Fruit fly (Drosophila melanogaster) ovary, adult (tissue): ENCODE data around the gene CG31921.

Experiments
- CG17801 ChIP-seq: fragments of 200-800 bp; optimal IDR thresholded peaks from 2 replicates; lab custom pipeline; 2019; ENCODE audit warnings: missing biosample characterization, mild to moderate bottlenecking, missing genetic modification characterization, moderate library complexity; ENCODE audit not compliant: partially characterized antibody

Gene CG31921

dm6 chr2L:297480-298284 is 34.5 kb downstream of the CG31921 start, which contains the start of gene Pi3K21B:
Gene Pi3K21B (plus strand): TSS chr2L:297880.
- TF ChIP-seq CG17801 (GFP tag; lab: Kevin White, UChicago), result peak; percentile 81

- no peak for TF ChIP-seq CG17801 (GFP tag; lab: Kevin White, UChicago)
Observed at dm6 chr2L:294452-295362, 37.4 kb downstream of the CG31921 start, which contains the start of the genes U2af38 and Stip1. Gene U2af38 (minus strand): TSS chr2L:294681. Gene Stip1 (plus strand): TSS chr2L:295122.

dm6 chr2L:292301-292700 is 39.8 kb downstream of the CG31921 start, which contains the start of gene CG11562:
Gene CG11562 (plus strand): TSS chr2L:292419.
- TF ChIP-seq CG17801 (GFP tag; lab: Kevin White, UChicago), result peak; percentile 2

- no peak for TF ChIP-seq CG17801 (GFP tag; lab: Kevin White, UChicago)
Observed at dm6 chr2L:291657-292056, 40.5 kb downstream of the CG31921 start, which contains the start of gene CG3625. Gene CG3625 (minus strand): TSS chr2L:291795.

- no peak for TF ChIP-seq CG17801 (GFP tag; lab: Kevin White, UChicago)
Observed at dm6 chr2L:290949-291348, 41.2 kb downstream of the CG31921 start.

- TF ChIP-seq CG17801 (GFP tag; lab: Kevin White, UChicago), result no peak
Observed at dm6 chr2L:290373-290772, 41.8 kb downstream of the CG31921 start.

dm6 chr2L:289044-289443 is 43.1 kb downstream of the CG31921 start, which contains the start of gene Amnionless:
Gene Amnionless (minus strand): TSS chr2L:289144.
- TF ChIP-seq CG17801 (GFP tag; lab: Kevin White, UChicago), result no peak

dm6 chr2L:286421-286820 is 45.7 kb downstream of the CG31921 start:
- peak; percentile 33 for TF ChIP-seq CG17801 (GFP tag; lab: Kevin White, UChicago)

- TF ChIP-seq CG17801 (GFP tag; lab: Kevin White, UChicago), result no peak
Observed at dm6 chr2L:285596-286023, 46.5 kb downstream of the CG31921 start.

dm6 chr2L:283071-283482 is 49.1 kb downstream of the CG31921 start, which contains the start of gene CG11601:
Gene CG11601 (minus strand): TSS chr2L:283269.
- peak; percentile 59 for TF ChIP-seq CG17801 (GFP tag; lab: Kevin White, UChicago)
